Worm (Caenorhabditis elegans): Measurements from ENCODE around the gene F01D5.10.

ce11 chrII:14051474-14051934, 30.4 kb upstream of the F01D5.10 start:
- TF ChIP-seq ztf-11 (tag; optimal IDR thresholded peaks at IDR 0.05) (no peak), Y75B8A.6 (GFP tag; IDR thresholded peaks at IDR 0.05) (no peak), F49E8.2 (tag; optimal IDR thresholded peaks at IDR 0.05; ENCODE audit: borderline replicate concordance) (no peak), lin-39 (tag; optimal IDR thresholded peaks at IDR 0.05) (no peak), nhr-42 (GFP tag; IDR thresholded peaks at IDR 0.05) (no peak), madf-9 (GFP tag; conservative IDR thresholded peaks at IDR 0.05) (no peak), snpc-4 (tag; optimal IDR thresholded peaks at IDR 0.05) (no peak)
